Fruit fly (Drosophila melanogaster) whole organism, embryonic: ENCODE measurements around the gene SelT.

Experiments used
- ATbp ChIP-seq: fragments of 200-800 bp; sonication (Bioruptor generic); optimal IDR thresholded peaks from 2 replicates; lab custom pipeline; 2017; ENCODE audit warnings: missing biosample characterization, mild to moderate bottlenecking, missing genetic modification characterization, missing genetic modification reagents
- Asciz ChIP-seq: fragments of 200-800 bp; sonication (Bioruptor generic); optimal IDR thresholded peaks from 2 replicates; lab custom pipeline; 2017; ENCODE audit warnings: missing biosample characterization, mild to moderate bottlenecking, missing genetic modification characterization, missing genetic modification reagents
- Atf-2 ChIP-seq: fragments of 200-800 bp; sonication (Bioruptor generic); optimal IDR thresholded peaks from 2 replicates; lab custom pipeline; 2016; ENCODE audit warnings: missing biosample characterization, missing genetic modification characterization
- B-H1 ChIP-seq: fragments of 200-800 bp; sonication (Bioruptor generic); IDR thresholded peaks from 3 replicates; pipeline ENCODE4 v1.3.6; 2022; ENCODE audit warnings: missing biosample characterization, missing genetic modification characterization
- B-H2 ChIP-seq: fragments of 200-800 bp; sonication (Bioruptor generic); optimal IDR thresholded peaks from 2 replicates; lab custom pipeline; 2018; ENCODE audit warnings: missing biosample characterization, mild to moderate bottlenecking, missing genetic modification characterization
- Bdp1 ChIP-seq: fragments of 200-800 bp; sonication (Bioruptor generic); optimal IDR thresholded peaks from 3 replicates; lab custom pipeline; 2016; ENCODE audit warnings: missing biosample characterization, missing genetic modification characterization
- CG10209 ChIP-seq: fragments of 200-800 bp; sonication (Bioruptor generic); optimal IDR thresholded peaks from 3 replicates; lab custom pipeline; 2017; ENCODE audit warnings: missing biosample characterization, mild to moderate bottlenecking, missing genetic modification characterization, missing genetic modification reagents
- CG10366 ChIP-seq: fragments of 200-800 bp; sonication (Bioruptor generic); IDR thresholded peaks from 2 replicates; pipeline ENCODE4 v1.3.6; 2022; ENCODE audit warnings: missing biosample characterization, missing genetic modification characterization
- CG10565 ChIP-seq: fragments of 200-800 bp; sonication (Bioruptor generic); optimal IDR thresholded peaks from 3 replicates; lab custom pipeline; 2016; ENCODE audit warnings: missing biosample characterization, mild to moderate bottlenecking, missing genetic modification characterization
- CG10979 ChIP-seq: fragments of 200-800 bp; sonication (Bioruptor generic); optimal IDR thresholded peaks from 2 replicates; lab custom pipeline; 2018; ENCODE audit warnings: missing biosample characterization, mild to moderate bottlenecking, missing genetic modification characterization, moderate library complexity
- CG11085 ChIP-seq: fragments of 200-800 bp; sonication (Bioruptor generic); IDR thresholded peaks from 2 replicates; pipeline ENCODE4 v1.3.6; 2022; ENCODE audit warnings: missing biosample characterization, missing genetic modification characterization
- CG11504 ChIP-seq: fragments of 200-800 bp; sonication (Bioruptor generic); optimal IDR thresholded peaks from 3 replicates; lab custom pipeline; 2019; ENCODE audit warnings: missing biosample characterization, mild to moderate bottlenecking, missing genetic modification characterization, moderate library complexity
- CG13775 ChIP-seq: fragments of 200-800 bp; sonication (Bioruptor generic); optimal IDR thresholded peaks from 3 replicates; lab custom pipeline; 2017; ENCODE audit warnings: missing biosample characterization, mild to moderate bottlenecking, missing genetic modification characterization
- CG13894 ChIP-seq: fragments of 200-800 bp; sonication (Bioruptor generic); optimal IDR thresholded peaks from 3 replicates; lab custom pipeline; 2018; ENCODE audit warnings: missing biosample characterization, mild to moderate bottlenecking, missing genetic modification characterization, moderate library complexity
- CG15011 ChIP-seq: fragments of 200-800 bp; sonication (Bioruptor generic); optimal IDR thresholded peaks from 3 replicates; lab custom pipeline; 2018; ENCODE audit warnings: missing biosample characterization, mild to moderate bottlenecking, missing genetic modification characterization
- CG15601 ChIP-seq: fragments of 200-800 bp; sonication (Bioruptor generic); optimal IDR thresholded peaks from 3 replicates; lab custom pipeline; 2019; ENCODE audit warnings: missing biosample characterization, mild to moderate bottlenecking, missing genetic modification characterization, moderate library complexity
- CG17568 ChIP-seq: fragments of 200-800 bp; sonication (Bioruptor generic); optimal IDR thresholded peaks from 2 replicates; lab custom pipeline; 2018; ENCODE audit warnings: missing biosample characterization, mild to moderate bottlenecking, missing genetic modification characterization, moderate library complexity
- CG17912 ChIP-seq: fragments of 200-800 bp; sonication (Bioruptor generic); optimal IDR thresholded peaks from 2 replicates; lab custom pipeline; 2018; ENCODE audit warnings: missing biosample characterization, mild to moderate bottlenecking, missing genetic modification characterization
- CG32772 ChIP-seq: fragments of 200-800 bp; sonication (Bioruptor generic); IDR thresholded peaks from 2 replicates; pipeline ENCODE4 v1.3.6; 2022; ENCODE audit warnings: missing biosample characterization, missing genetic modification characterization
- CG33557 ChIP-seq: fragments of 200-800 bp; sonication (Bioruptor generic); optimal IDR thresholded peaks from 2 replicates; lab custom pipeline; 2019; ENCODE audit warnings: missing biosample characterization, mild to moderate bottlenecking, missing genetic modification characterization, moderate library complexity
- CG34376 ChIP-seq: fragments of 200-800 bp; sonication (Bioruptor generic); optimal IDR thresholded peaks from 2 replicates; lab custom pipeline; 2018; ENCODE audit warnings: missing biosample characterization, mild to moderate bottlenecking, missing genetic modification characterization
- CG3838 ChIP-seq: fragments of 200-800 bp; sonication (Bioruptor generic); optimal IDR thresholded peaks from 3 replicates; lab custom pipeline; 2016; ENCODE audit warnings: missing biosample characterization, missing genetic modification characterization
- Dbx ChIP-seq: fragments of 200-800 bp; sonication (Bioruptor generic); IDR thresholded peaks from 3 replicates; pipeline ENCODE4 v1.3.6; 2022; ENCODE audit warnings: missing biosample characterization, missing genetic modification characterization
- Ets65A ChIP-seq: fragments of 200-800 bp; sonication (Bioruptor generic); peaks from one replicate; lab custom pipeline; 2016; ENCODE audit warnings: missing biosample characterization, missing genetic modification characterization
- HHEX ChIP-seq: fragments of 200-800 bp; sonication (Bioruptor generic); optimal IDR thresholded peaks from 3 replicates; lab custom pipeline; 2017; ENCODE audit warnings: missing biosample characterization, mild to moderate bottlenecking, missing genetic modification characterization, missing genetic modification reagents
- HLHmδ ChIP-seq: fragments of 200-800 bp; sonication (Bioruptor generic); optimal IDR thresholded peaks from 2 replicates; lab custom pipeline; 2018; ENCODE audit warnings: missing biosample characterization, mild to moderate bottlenecking, missing genetic modification characterization, moderate library complexity
- Hsf ChIP-seq: fragments of 200-800 bp; sonication (Bioruptor generic); optimal IDR thresholded peaks from 3 replicates; lab custom pipeline; 2016; ENCODE audit warnings: missing biosample characterization, missing genetic modification characterization
- Lpt ChIP-seq: fragments of >200 bp; optimal IDR thresholded peaks from 2 replicates; lab custom pipeline; 2018; ENCODE audit warnings: missing biosample characterization, missing genetic modification characterization
- MBD-R2 ChIP-seq: fragments of 200-800 bp; sonication (Bioruptor generic); IDR thresholded peaks from 2 replicates; pipeline ENCODE4 v1.3.6; 2022; ENCODE audit warnings: missing biosample characterization, missing genetic modification characterization
- MTF-1 ChIP-seq: fragments of 200-800 bp; sonication (Bioruptor generic); optimal IDR thresholded peaks from 2 replicates; lab custom pipeline; 2018; ENCODE audit warnings: missing biosample characterization, mild to moderate bottlenecking, missing genetic modification characterization, borderline replicate concordance
- NC2α ChIP-seq: fragments of 200-800 bp; sonication (Bioruptor generic); optimal IDR thresholded peaks from 2 replicates; lab custom pipeline; 2016; ENCODE audit warnings: missing biosample characterization, missing genetic modification characterization
- Ptx1 ChIP-seq: fragments of 200-800 bp; sonication (Bioruptor generic); IDR thresholded peaks from 2 replicates; pipeline ENCODE4 v1.3.6; 2022; ENCODE audit warnings: missing biosample characterization, missing genetic modification characterization
- Xbp1 ChIP-seq: fragments of 200-800 bp; sonication (Bioruptor generic); optimal IDR thresholded peaks from 3 replicates; lab custom pipeline; 2016; ENCODE audit warnings: missing biosample characterization, mild to moderate bottlenecking, missing genetic modification characterization
- Xrp1 ChIP-seq: fragments of 200-800 bp; sonication (Bioruptor generic); IDR thresholded peaks from 2 replicates; pipeline ENCODE4 v1.3.6; 2022; ENCODE audit warnings: missing biosample characterization, missing genetic modification characterization
- ac ChIP-seq: fragments of 200-800 bp; sonication (Bioruptor generic); optimal IDR thresholded peaks from 3 replicates; lab custom pipeline; 2017; ENCODE audit warnings: missing biosample characterization, mild to moderate bottlenecking, missing genetic modification characterization
- caup ChIP-seq: fragments of 200-800 bp; sonication (Bioruptor generic); optimal IDR thresholded peaks from 3 replicates; lab custom pipeline; 2017; ENCODE audit warnings: missing biosample characterization, mild to moderate bottlenecking, missing genetic modification characterization, moderate library complexity; ENCODE audit not compliant: severe bottlenecking
- corto ChIP-seq: fragments of 200-800 bp; sonication (Bioruptor generic); optimal IDR thresholded peaks from 2 replicates; lab custom pipeline; 2016; ENCODE audit warnings: missing biosample characterization, mild to moderate bottlenecking, missing genetic modification characterization, moderate library complexity
- danr ChIP-seq: fragments of 200-800 bp; sonication (Bioruptor generic); IDR thresholded peaks from 2 replicates; pipeline ENCODE4 v1.3.6; 2022; ENCODE audit warnings: missing biosample characterization, missing genetic modification characterization
- dati ChIP-seq: fragments of 200-800 bp; sonication (Bioruptor generic); IDR thresholded peaks from 2 replicates; pipeline ENCODE4 v1.3.6; 2022; ENCODE audit warnings: missing biosample characterization, missing genetic modification characterization
- ewg ChIP-seq: fragments of 200-800 bp; sonication (Bioruptor generic); optimal IDR thresholded peaks from 3 replicates; lab custom pipeline; 2017; ENCODE audit warnings: mild to moderate bottlenecking, missing biosample characterization, missing genetic modification reagents, missing genetic modification characterization
- fd64A ChIP-seq: fragments of 200-800 bp; sonication (Bioruptor generic); optimal IDR thresholded peaks from 3 replicates; lab custom pipeline; 2018; ENCODE audit warnings: missing biosample characterization, mild to moderate bottlenecking, missing genetic modification characterization
- hb ChIP-seq: fragments of 200-800 bp; sonication (Bioruptor generic); IDR thresholded peaks from 3 replicates; pipeline ENCODE4 v1.3.6; 2022; ENCODE audit warnings: missing biosample characterization, missing genetic modification characterization; ENCODE audit not compliant: partially characterized antibody
- mirr ChIP-seq: fragments of 200-800 bp; sonication (Bioruptor generic); optimal IDR thresholded peaks from 3 replicates; lab custom pipeline; 2018; ENCODE audit warnings: missing biosample characterization, mild to moderate bottlenecking, missing genetic modification characterization
- nerfin-2 ChIP-seq: fragments of 200-800 bp; sonication (Bioruptor generic); IDR thresholded peaks from 2 replicates; pipeline ENCODE4 v1.3.6; 2022; ENCODE audit warnings: missing biosample characterization, missing genetic modification characterization; ENCODE audit not compliant: partially characterized antibody
- rib ChIP-seq: fragments of 200-800 bp; sonication (Bioruptor generic); IDR thresholded peaks from 2 replicates; pipeline ENCODE4 v1.3.6; 2022; ENCODE audit warnings: missing biosample characterization, missing genetic modification characterization
- sr ChIP-seq: fragments of 200-800 bp; sonication (Bioruptor generic); IDR thresholded peaks from 3 replicates; pipeline ENCODE4 v1.3.6; 2022; ENCODE audit warnings: missing biosample characterization, missing genetic modification characterization
- tll ChIP-seq, 2 experiments: fragments of 200-800 bp in 1 of 2; fragments of >200 bp in 1 of 2; sonication (Bioruptor generic) in 1 of 2; optimal IDR thresholded peaks; 2 replicates each; lab custom pipeline; 2017 to 2019; ENCODE audit warnings: missing biosample characterization in 2 of 2, missing genetic modification characterization in 2 of 2, mild to moderate bottlenecking in 1 of 2, moderate library complexity in 1 of 2
- zen2 ChIP-seq: fragments of 200-800 bp; sonication (Bioruptor generic); IDR thresholded peaks from 3 replicates; pipeline ENCODE4 v1.3.6; 2022; ENCODE audit warnings: missing biosample characterization, missing genetic modification characterization; ENCODE audit not compliant: partially characterized antibody

The SelT gene

dm6 chr2L:5004677-5005463 lies 5.9 kb upstream of the SelT start (continued):
- peak; percentile 96 for TF ChIP-seq CG32772 (GFP tag; lab: Robert Waterston, UW)
- TF ChIP-seq danr (GFP tag; lab: Robert Waterston, UW) = peak; percentile 90
- TF ChIP-seq CG15011 (GFP tag; lab: Kevin White, UChicago) = peak; percentile 93
- peak; percentile 95 for TF ChIP-seq CG11085 (GFP tag; lab: Robert Waterston, UW)
- peak; percentile 90 for TF ChIP-seq CG17568
- TF ChIP-seq Lpt (GFP tag; lab: Kevin White, UChicago) = no peak
- no peak for TF ChIP-seq zen2 (GFP tag; lab: Robert Waterston, UW)
- TF ChIP-seq NC2α (GFP tag; lab: Kevin White, UChicago) = peak; percentile 83
- peak; percentile 97 for TF ChIP-seq caup (GFP tag; lab: Kevin White, UChicago)
- peak; percentile 93 for TF ChIP-seq CG11504 (tag; lab: Kevin White, UChicago)
- TF ChIP-seq Xrp1 (GFP tag; lab: Robert Waterston, UW) = peak; percentile 97
- TF ChIP-seq CG10209 = peak; percentile 93
- TF ChIP-seq HLHmδ (GFP tag; lab: Kevin White, UChicago) = no peak
- TF ChIP-seq MBD-R2 (GFP tag; lab: Robert Waterston, UW) = peak; percentile 89
- no peak for TF ChIP-seq tll (GFP tag; optimal IDR thresholded peaks at IDR 0.05; lab: Kevin White, UChicago)
- TF ChIP-seq hb (GFP tag; lab: Robert Waterston, UW) = no peak
- TF ChIP-seq nerfin-2 (GFP tag; lab: Robert Waterston, UW) = no peak
- peak; percentile 51 for TF ChIP-seq CG17912 (GFP tag; lab: Kevin White, UChicago)
- peak; percentile 95 for TF ChIP-seq Hsf
- peak; percentile 84 for TF ChIP-seq mirr (GFP tag; lab: Kevin White, UChicago)
- peak; percentile 27 for TF ChIP-seq ac (GFP tag; lab: Kevin White, UChicago)
- TF ChIP-seq Bdp1 = peak; percentile 89
- TF ChIP-seq CG10366 = peak; percentile 95
- TF ChIP-seq CG34376 = peak; percentile 97
- peak; percentile 62 for TF ChIP-seq sr (GFP tag; lab: Robert Waterston, UW)
- TF ChIP-seq Dbx (GFP tag; lab: Robert Waterston, UW) = peak; percentile 98
- peak; percentile 95 for TF ChIP-seq rib
- peak; percentile 62 for TF ChIP-seq CG10565
- peak; percentile 67 for TF ChIP-seq CG33557 (GFP tag; lab: Kevin White, UChicago)
- peak; percentile 43 for TF ChIP-seq corto
- peak; percentile 90 for TF ChIP-seq B-H1 (GFP tag; lab: Robert Waterston, UW)
- TF ChIP-seq fd64A (GFP tag; lab: Kevin White, UChicago) = peak; percentile 71
- peak; percentile 96 for TF ChIP-seq Xbp1 (GFP tag; lab: Kevin White, UChicago)
- peak; percentile 98 for TF ChIP-seq CG13894 (tag; lab: Kevin White, UChicago)
- peak; percentile 70 for TF ChIP-seq CG3838 (GFP tag; lab: Kevin White, UChicago)
- peak; percentile 97 for TF ChIP-seq Ptx1 (GFP tag; lab: Robert Waterston, UW)
- TF ChIP-seq ewg (GFP tag; lab: Kevin White, UChicago) = peak; percentile 97
- peak; percentile 99 for TF ChIP-seq Ets65A (GFP tag; lab: Kevin White, UChicago)
- TF ChIP-seq HHEX (GFP tag; lab: Kevin White, UChicago) = peak; percentile 94
- peak; percentile 90 for TF ChIP-seq Atf-2 (GFP tag; lab: Kevin White, UChicago)
- TF ChIP-seq CG15601 (tag; lab: Kevin White, UChicago) = peak; percentile 88
- TF ChIP-seq dati = peak; percentile 83
- peak; percentile 97 for TF ChIP-seq B-H2 (GFP tag; lab: Kevin White, UChicago)
- peak; percentile 91 for TF ChIP-seq CG10979
- TF ChIP-seq CG13775 (GFP tag; lab: Kevin White, UChicago) = peak; percentile 88
- peak; percentile 76 for TF ChIP-seq MTF-1 (GFP tag; lab: Kevin White, UChicago)
- peak; percentile 89 for TF ChIP-seq Asciz (GFP tag; lab: Kevin White, UChicago)
- peak; percentile 93 for TF ChIP-seq ATbp (GFP tag; lab: Kevin White, UChicago)
